Worm (Caenorhabditis elegans) whole organism, L1 larva: ENCODE results near the gene F52D2.12.
"Not testable (repeated sequence)": the region's sequence is repeated elsewhere in the genome, so short reads cannot be mapped to it uniquely, and the experiment has no call there.

Experiments used
- egl-13 ChIP-seq: sonication (generic microtip); optimal IDR thresholded peaks from 2 replicates; lab custom pipeline; 2016; ENCODE audit warnings: missing genotype, missing genetic modification reagents, missing genetic modification characterization, missing compliant biosample characterization
- fkh-10 ChIP-seq: sonication (generic microtip); optimal IDR thresholded peaks from 2 replicates; lab custom pipeline; 2017; ENCODE audit warnings: missing biosample characterization, missing genetic modification reagents, missing genetic modification characterization
- mab-9 ChIP-seq: fragments of 200-800 bp; sonication (Bioruptor generic); IDR thresholded peaks from 2 replicates; pipeline ENCODE4 v1.3.6; 2022; ENCODE audit warnings: missing genetic modification reagents, missing genetic modification characterization, missing compliant biosample characterization
- nhr-12 ChIP-seq: sonication (generic microtip); optimal IDR thresholded peaks from 2 replicates; lab custom pipeline; 2017; ENCODE audit warnings: missing biosample characterization, missing genetic modification characterization
- pqm-1 ChIP-seq: sonication (generic microtip); optimal IDR thresholded peaks from 3 replicates; lab custom pipeline; 2017; ENCODE audit warnings: missing biosample characterization, missing genetic modification characterization
- rnt-1 ChIP-seq: sonication (generic microtip); optimal IDR thresholded peaks from 2 replicates; lab custom pipeline; 2016; ENCODE audit warnings: mild to moderate bottlenecking, missing genetic modification characterization, moderate library complexity, missing compliant biosample characterization
- zag-1 ChIP-seq: fragments of 150-350 bp; optimal IDR thresholded peaks from 2 replicates; lab custom pipeline; 2014; ENCODE audit warnings: missing biosample characterization, missing genetic modification characterization

- TF ChIP-seq rnt-1 (tag; lab: Kevin White, UChicago); zag-1 (tag; lab: Kevin White, UChicago); nhr-12 (tag; lab: Kevin White, UChicago); egl-13 (tag; lab: Kevin White, UChicago); pqm-1 (tag; lab: Kevin White, UChicago); fkh-10 (GFP tag; lab: Kevin White, UChicago); mab-9 (GFP tag; lab: Robert Waterston, UW): not testable (repeated sequence)
These were observed 48.5 kb downstream of the F52D2.12 start, which contains the start of gene Y102A11A.2 for ce11 chrX:2026342-2026741.
